Fruit fly (Drosophila melanogaster): ENCODE data around the gene Dhc1.

Gene Dhc1

dm6 chr3R:9618331-9618730 lies 56.1 kb downstream of the Dhc1 start (continued):
- no peak for TF ChIP-seq CG13894 (tag; optimal IDR thresholded peaks at IDR 0.05)
- peak; percentile 79 for TF ChIP-seq CG5245 (GFP tag; optimal IDR thresholded peaks at IDR 0.05)
- peak; percentile 82 for TF ChIP-seq CG3726 (GFP tag; IDR thresholded peaks at IDR 0.05)
- TF ChIP-seq CG8359 (GFP tag; optimal IDR thresholded peaks at IDR 0.05; ENCODE audit: borderline replicate concordance): peak; percentile 50
- no peak for TF ChIP-seq CHES-1-like (GFP tag; optimal IDR thresholded peaks at IDR 0.05)
- peak; percentile 55 for TF ChIP-seq CG3847 (GFP tag; IDR thresholded peaks at IDR 0.05)
- TF ChIP-seq hbn (GFP tag; IDR thresholded peaks at IDR 0.05; ENCODE audit: partially characterized antibody): no peak
- peak; percentile 27 for TF ChIP-seq Sry-δ (GFP tag; optimal IDR thresholded peaks at IDR 0.05)
- peak; percentile 63 for TF ChIP-seq her (GFP tag; optimal IDR thresholded peaks at IDR 0.05)
- peak; percentile 76 for TF ChIP-seq zen (tag; optimal IDR thresholded peaks at IDR 0.05)
- TF ChIP-seq Tbp (GFP tag; optimal IDR thresholded peaks at IDR 0.05): no peak
- peak; percentile 84 for TF ChIP-seq Xrp1 (GFP tag; IDR thresholded peaks at IDR 0.05)
- peak; percentile 8 for TF ChIP-seq D19A (tag; optimal IDR thresholded peaks at IDR 0.05)
- TF ChIP-seq run (tag; optimal IDR thresholded peaks at IDR 0.05): peak; percentile 42
- TF ChIP-seq CG14667 (GFP tag; IDR thresholded peaks at IDR 0.05): peak; percentile 50
- TF ChIP-seq shn (GFP tag; optimal IDR thresholded peaks at IDR 0.05): peak; percentile 46
- peak; percentile 74; the same call in 2 of the 3 replicates for TF ChIP-seq ase (GFP tag; IDR thresholded peaks at IDR 0.05)

- TF ChIP-seq CG9876 (GFP tag; optimal IDR thresholded peaks at IDR 0.05) (no peak), slbo (GFP tag; IDR thresholded peaks at IDR 0.05) (peak; percentile 63; the same call in 1 of the 2 replicates), CG30403 (GFP tag; optimal IDR thresholded peaks at IDR 0.05) (peak; percentile 72), CG31365 (tag; optimal IDR thresholded peaks at IDR 0.05) (no peak), CG12155 (GFP tag; optimal IDR thresholded peaks at IDR 0.05) (peak; percentile 22), Ravus (GFP tag; IDR thresholded peaks at IDR 0.05) (peak; percentile 37; the same call in 1 of the 2 replicates), Nf-YA (GFP tag; IDR thresholded peaks at IDR 0.05) (peak; percentile 44; the same call in 1 of the 2 replicates), ash1 (GFP tag; optimal IDR thresholded peaks at IDR 0.05) (no peak), CG3726 (GFP tag; IDR thresholded peaks at IDR 0.05) (no peak), Aef1 (GFP tag; IDR thresholded peaks at IDR 0.05) (peak; percentile 53), sqz (GFP tag; optimal IDR thresholded peaks at IDR 0.05) (no peak), D19A (tag; optimal IDR thresholded peaks at IDR 0.05) (no peak), CG15269 (tag; optimal IDR thresholded peaks at IDR 0.05) (peak; percentile 64), ranshi (GFP tag; IDR thresholded peaks at IDR 0.05) (peak; percentile 68; the same call in 1 of the 2 replicates), Hey (tag; optimal IDR thresholded peaks at IDR 0.05) (no peak), ro (GFP tag; IDR thresholded peaks at IDR 0.05) (no peak), Abd-B (GFP tag; optimal IDR thresholded peaks at IDR 0.05) (peak; percentile 54), Hr78 (GFP tag; optimal IDR thresholded peaks at IDR 0.05) (no peak), al (GFP tag; IDR thresholded peaks at IDR 0.05) (no peak; the same call in 1 of the 2 replicates), crp (GFP tag; optimal IDR thresholded peaks at IDR 0.05) (no peak), org-1 (GFP tag; optimal IDR thresholded peaks at IDR 0.05) (peak; percentile 53), CG6689 (GFP tag; IDR thresholded peaks at IDR 0.05) (no peak), MESR4 (GFP tag; optimal IDR thresholded peaks at IDR 0.05) (no peak), aop (GFP tag; IDR thresholded peaks at IDR 0.05) (no peak), CG4820 (GFP tag; optimal IDR thresholded peaks at IDR 0.05) (peak; percentile 62), CG11696 (GFP tag; IDR thresholded peaks at IDR 0.05) (no peak), zfh1 (GFP tag; IDR thresholded peaks at IDR 0.05) (peak; percentile 80), knrl (GFP tag; IDR thresholded peaks at IDR 0.05; ENCODE audit: partially characterized antibody) (no peak), peb (GFP tag; IDR thresholded peaks at IDR 0.05) (no peak), pros (GFP tag; optimal IDR thresholded peaks at IDR 0.05) (no peak), CG4707 (GFP tag; optimal IDR thresholded peaks at IDR 0.05) (no peak), hbn (GFP tag; IDR thresholded peaks at IDR 0.05; ENCODE audit: partially characterized antibody) (no peak), Drgx (GFP tag; IDR thresholded peaks at IDR 0.05) (peak; percentile 96), CG2678 (tag; optimal IDR thresholded peaks at IDR 0.05) (peak; percentile 69), CG13123 (GFP tag; optimal IDR thresholded peaks at IDR 0.05) (no peak), CG17829 (tag; optimal IDR thresholded peaks at IDR 0.05) (peak; percentile 24)
Measured at dm6 chr3R:9613124-9613523, 61.3 kb downstream of the Dhc1 start.
